Worm (Caenorhabditis elegans) whole organism, L1 larva: ENCODE measurements around the gene Y53G8AR.9.

Source experiments
- C04F5.9 ChIP-seq: sonication (generic microtip); optimal IDR thresholded peaks from 2 replicates; lab custom pipeline; 2016; ENCODE audit warnings: missing genetic modification characterization, missing compliant biosample characterization
- C16A3.4 ChIP-seq: fragments of 150-350 bp; optimal IDR thresholded peaks from 2 replicates; lab custom pipeline; 2014; ENCODE audit warnings: missing biosample characterization, missing genetic modification characterization
- blmp-1 ChIP-seq: fragments of 150-350 bp; optimal IDR thresholded peaks from 2 replicates; lab custom pipeline; 2014; ENCODE audit warnings: missing biosample characterization, missing genetic modification characterization
- ceh-8 ChIP-seq: fragments of 200-800 bp; sonication (Bioruptor generic); optimal IDR thresholded peaks from 2 replicates; lab custom pipeline; 2018; ENCODE audit warnings: mild to moderate bottlenecking, missing genetic modification characterization, moderate library complexity, missing compliant biosample characterization
- ceh-82 ChIP-seq, 3 experiments: fragments of 150-350 bp in 1 of 3; sonication (generic microtip) in 2 of 3; optimal IDR thresholded peaks; 2 replicates each; lab custom pipeline; 2014 to 2017; ENCODE audit warnings: missing biosample characterization in 3 of 3, missing genetic modification characterization in 3 of 3
- ceh-88 ChIP-seq: fragments of 200-800 bp; sonication (Bioruptor generic); IDR thresholded peaks from 2 replicates; pipeline ENCODE4 v1.3.6; 2022; ENCODE audit warnings: missing genetic modification characterization, missing compliant biosample characterization
- dpl-1 ChIP-seq, 3 experiments: fragments of 150-350 bp in 2 of 3; sonication (generic microtip) in 1 of 3; optimal IDR thresholded peaks; 2 replicates each; lab custom pipeline; 2014 to 2017; ENCODE audit warnings: missing biosample characterization in 3 of 3, missing genetic modification characterization in 3 of 3, missing genetic modification reagents in 3 of 3
- efl-1 ChIP-seq, 4 experiments: fragments of 150-350 bp; optimal IDR thresholded peaks in 3 of 4; peaks in 1 of 4; 1 replicate in 1 of 4; 2 replicates in 3 of 4; lab custom pipeline; 2014; ENCODE audit warnings: missing biosample characterization in 2 of 4, missing genetic modification characterization in 2 of 4, missing genetic modification reagents in 2 of 4
- egl-13 ChIP-seq: sonication (generic microtip); optimal IDR thresholded peaks from 2 replicates; lab custom pipeline; 2016; ENCODE audit warnings: missing genotype, missing genetic modification reagents, missing genetic modification characterization, missing compliant biosample characterization
- elt-2 ChIP-seq: sonication (generic microtip); optimal IDR thresholded peaks from 2 replicates; lab custom pipeline; 2016; ENCODE audit warnings: missing genetic modification characterization, mild to moderate bottlenecking, inconsistent platforms, missing compliant biosample characterization, missing genetic modification reagents
- elt-3 ChIP-seq, 6 experiments: fragments of 150-350 bp in 1 of 6; sonication (generic microtip); optimal IDR thresholded peaks; 2 replicates each; lab custom pipeline; 2017 to 2018; ENCODE audit warnings: missing biosample characterization in 6 of 6, missing genetic modification characterization in 6 of 6, inconsistent platforms in 1 of 6
- ets-5 ChIP-seq: fragments of 200-800 bp; sonication (Bioruptor generic); IDR thresholded peaks from 2 replicates; pipeline ENCODE4 v1.3.6; 2022; ENCODE audit warnings: missing genetic modification characterization, missing compliant biosample characterization
- fkh-10 ChIP-seq: sonication (generic microtip); optimal IDR thresholded peaks from 2 replicates; lab custom pipeline; 2017; ENCODE audit warnings: missing biosample characterization, missing genetic modification reagents, missing genetic modification characterization
- fkh-8 ChIP-seq: sonication (generic microtip); optimal IDR thresholded peaks from 2 replicates; lab custom pipeline; 2016; ENCODE audit warnings: mild to moderate bottlenecking, missing genetic modification characterization, missing compliant biosample characterization
- hlh-4 ChIP-seq: sonication (generic microtip); optimal IDR thresholded peaks from 2 replicates; lab custom pipeline; 2016; ENCODE audit warnings: mild to moderate bottlenecking, missing genetic modification characterization, missing compliant biosample characterization
- hpl-2 ChIP-seq: fragments of 150-350 bp; optimal IDR thresholded peaks from 2 replicates; lab custom pipeline; 2014; ENCODE audit warnings: missing biosample characterization, missing genetic modification reagents, missing genetic modification characterization
- isw-1 ChIP-seq: fragments of 200-800 bp; sonication (Bioruptor generic); IDR thresholded peaks from 2 replicates; pipeline ENCODE4 v1.3.6; 2022; ENCODE audit warnings: missing genetic modification characterization, missing compliant biosample characterization
- lin-13 ChIP-seq: fragments of 150-350 bp; optimal IDR thresholded peaks from 2 replicates; lab custom pipeline; 2014; ENCODE audit warnings: missing biosample characterization, missing genetic modification reagents, missing genetic modification characterization
- lin-14 ChIP-seq: fragments of 200-800 bp; sonication (Bioruptor generic); optimal IDR thresholded peaks from 2 replicates; lab custom pipeline; 2018; ENCODE audit warnings: mild to moderate bottlenecking, missing genetic modification characterization, moderate library complexity, missing compliant biosample characterization
- lin-15B ChIP-seq: fragments of 150-350 bp; sonication (generic microtip); optimal IDR thresholded peaks from 3 replicates; lab custom pipeline; 2014; ENCODE audit warnings: missing biosample characterization, missing genetic modification characterization
- lir-3 ChIP-seq: sonication (generic microtip); optimal IDR thresholded peaks from 2 replicates; lab custom pipeline; 2016; ENCODE audit warnings: mild to moderate bottlenecking, missing genetic modification characterization, moderate library complexity, missing compliant biosample characterization; ENCODE audit not compliant: poor library complexity
- lsy-2 ChIP-seq, 2 experiments: fragments of 150-350 bp; optimal IDR thresholded peaks; 2 replicates each; lab custom pipeline; 2014; ENCODE audit warnings: missing biosample characterization in 2 of 2, missing genetic modification characterization in 2 of 2
- mdl-1 ChIP-seq, 2 experiments: fragments of 150-350 bp; optimal IDR thresholded peaks; 2 replicates each; lab custom pipeline; 2014 to 2017; ENCODE audit warnings: missing biosample characterization in 2 of 2, missing genetic modification characterization in 2 of 2, inconsistent platforms in 1 of 2
- mep-1 ChIP-seq: fragments of 150-350 bp; optimal IDR thresholded peaks from 2 replicates; lab custom pipeline; 2014; ENCODE audit warnings: missing biosample characterization, missing genetic modification characterization
- nhr-12 ChIP-seq: sonication (generic microtip); optimal IDR thresholded peaks from 2 replicates; lab custom pipeline; 2017; ENCODE audit warnings: missing biosample characterization, missing genetic modification characterization
- nhr-19 ChIP-seq: fragments of 200-800 bp; sonication (Bioruptor generic); conservative IDR thresholded peaks from 2 replicates; pipeline ENCODE4 v1.3.6; 2022; ENCODE audit warnings: missing genetic modification characterization, missing compliant biosample characterization
- nhr-20 ChIP-seq: sonication (generic microtip); optimal IDR thresholded peaks from 2 replicates; lab custom pipeline; 2016; ENCODE audit warnings: mild to moderate bottlenecking, missing genetic modification characterization, missing compliant biosample characterization
- nhr-28 ChIP-seq: fragments of 150-350 bp; optimal IDR thresholded peaks from 2 replicates; lab custom pipeline; 2014; ENCODE audit warnings: missing biosample characterization, missing genetic modification characterization
- nhr-77 ChIP-seq: fragments of 150-350 bp; optimal IDR thresholded peaks from 2 replicates; lab custom pipeline; 2014; ENCODE audit warnings: missing biosample characterization, missing genetic modification characterization
- nhr-84 ChIP-seq: sonication (generic microtip); optimal IDR thresholded peaks from 2 replicates; lab custom pipeline; 2017; ENCODE audit warnings: missing biosample characterization, missing genetic modification characterization
- pag-3 ChIP-seq: sonication (generic microtip); optimal IDR thresholded peaks from 2 replicates; lab custom pipeline; 2017; ENCODE audit warnings: missing genetic modification characterization, mild to moderate bottlenecking, missing compliant biosample characterization, antibody characterized with exemption, borderline replicate concordance; ENCODE audit not compliant: insufficient read depth
- pax-3 ChIP-seq: fragments of 200-800 bp; sonication (Bioruptor generic); optimal IDR thresholded peaks from 2 replicates; lab custom pipeline; 2018; ENCODE audit warnings: mild to moderate bottlenecking, missing genetic modification characterization, moderate library complexity, missing compliant biosample characterization
- rnt-1 ChIP-seq: sonication (generic microtip); optimal IDR thresholded peaks from 2 replicates; lab custom pipeline; 2016; ENCODE audit warnings: mild to moderate bottlenecking, missing genetic modification characterization, moderate library complexity, missing compliant biosample characterization
- snpc-4 ChIP-seq: fragments of 150-350 bp; optimal IDR thresholded peaks from 2 replicates; lab custom pipeline; 2014; ENCODE audit warnings: missing biosample characterization, missing genetic modification characterization
- snu-23 ChIP-seq: sonication (generic microtip); optimal IDR thresholded peaks from 2 replicates; lab custom pipeline; 2016; ENCODE audit warnings: missing genetic modification characterization, missing compliant biosample characterization
- sox-4 ChIP-seq: sonication (generic microtip); optimal IDR thresholded peaks from 2 replicates; lab custom pipeline; 2016; ENCODE audit warnings: missing genetic modification characterization, missing compliant biosample characterization
- swsn-7 ChIP-seq: sonication (generic microtip); optimal IDR thresholded peaks from 2 replicates; lab custom pipeline; 2016; ENCODE audit warnings: missing genetic modification characterization, missing compliant biosample characterization
- tbx-2 ChIP-seq: sonication (generic microtip); optimal IDR thresholded peaks from 2 replicates; lab custom pipeline; 2016; ENCODE audit warnings: missing genetic modification characterization, missing compliant biosample characterization
- tlp-1 ChIP-seq: fragments of 150-350 bp; optimal IDR thresholded peaks from 2 replicates; lab custom pipeline; 2014; ENCODE audit warnings: missing biosample characterization, missing genetic modification characterization
- unc-130 ChIP-seq: fragments of 150-350 bp; optimal IDR thresholded peaks from 2 replicates; lab custom pipeline; 2017; ENCODE audit warnings: missing biosample characterization, missing genetic modification characterization, inconsistent platforms
- unc-30 ChIP-seq: sonication (generic microtip); optimal IDR thresholded peaks from 2 replicates; lab custom pipeline; 2017; ENCODE audit warnings: missing biosample characterization, missing genetic modification characterization
- unc-62 ChIP-seq: fragments of 150-350 bp; optimal IDR thresholded peaks from 2 replicates; lab custom pipeline; 2014; ENCODE audit warnings: missing biosample characterization, missing genetic modification reagents, missing genetic modification characterization
- unc-86 ChIP-seq: sonication (generic microtip); optimal IDR thresholded peaks from 2 replicates; lab custom pipeline; 2016; ENCODE audit warnings: missing genetic modification characterization, missing compliant biosample characterization
- unc-98 ChIP-seq: fragments of 200-800 bp; sonication (Bioruptor generic); IDR thresholded peaks from 2 replicates; pipeline ENCODE4 v1.3.6; 2022; ENCODE audit warnings: missing genetic modification characterization, missing compliant biosample characterization
- vab-15 ChIP-seq: sonication (generic microtip); optimal IDR thresholded peaks from 2 replicates; lab custom pipeline; 2017; ENCODE audit warnings: missing genotype, mild to moderate bottlenecking, missing genetic modification characterization, missing compliant biosample characterization
- xbp-1 ChIP-seq: sonication (generic microtip); optimal IDR thresholded peaks from 2 replicates; lab custom pipeline; 2016; ENCODE audit warnings: missing genetic modification characterization, missing compliant biosample characterization
- zag-1 ChIP-seq: fragments of 150-350 bp; optimal IDR thresholded peaks from 2 replicates; lab custom pipeline; 2014; ENCODE audit warnings: missing biosample characterization, missing genetic modification characterization
- zip-4 ChIP-seq: fragments of 200-800 bp; sonication (Bioruptor generic); optimal IDR thresholded peaks from 2 replicates; lab custom pipeline; 2018; ENCODE audit warnings: mild to moderate bottlenecking, missing genetic modification characterization, moderate library complexity, missing compliant biosample characterization
- ztf-4 ChIP-seq: fragments of 150-350 bp; optimal IDR thresholded peaks from 2 replicates; lab custom pipeline; 2014; ENCODE audit warnings: missing biosample characterization, missing genetic modification characterization

The Y53G8AR.9 gene

ce11 chrIII:3273141-3273540 lies 47.9 kb downstream of the Y53G8AR.9 start (continued):
- TF ChIP-seq lin-14 (GFP tag; lab: Kevin White, UChicago) (peak; percentile 79), nhr-19 (GFP tag; lab: Robert Waterston, UW) (peak; percentile 47), nhr-12 (tag; lab: Kevin White, UChicago) (no peak), mdl-1 (tag; optimal IDR thresholded peaks at IDR 0.05; lab: Kevin White, UChicago) (no peak), pag-3 (tag; lab: Kevin White, UChicago) (no peak), ceh-82 (tag; optimal IDR thresholded peaks at IDR 0.05; lab: Kevin White, UChicago) (peak in 1 of 3 experiments; percentile 29), C16A3.4 (peak; percentile 32), ztf-4 (tag; lab: Kevin White, UChicago) (no peak), efl-1 (optimal IDR thresholded peaks at IDR 0.05; lab: Kevin White, UChicago) (peak; percentile 45 to 73), efl-1 (GFP tag; optimal IDR thresholded peaks at IDR 0.05 in 1 of 2; lab: Kevin White, UChicago) (peak in 1 of 2 experiments; percentile 2), pax-3 (tag; lab: Kevin White, UChicago) (no peak), rnt-1 (tag; lab: Kevin White, UChicago) (peak; percentile 65)

DNA sequence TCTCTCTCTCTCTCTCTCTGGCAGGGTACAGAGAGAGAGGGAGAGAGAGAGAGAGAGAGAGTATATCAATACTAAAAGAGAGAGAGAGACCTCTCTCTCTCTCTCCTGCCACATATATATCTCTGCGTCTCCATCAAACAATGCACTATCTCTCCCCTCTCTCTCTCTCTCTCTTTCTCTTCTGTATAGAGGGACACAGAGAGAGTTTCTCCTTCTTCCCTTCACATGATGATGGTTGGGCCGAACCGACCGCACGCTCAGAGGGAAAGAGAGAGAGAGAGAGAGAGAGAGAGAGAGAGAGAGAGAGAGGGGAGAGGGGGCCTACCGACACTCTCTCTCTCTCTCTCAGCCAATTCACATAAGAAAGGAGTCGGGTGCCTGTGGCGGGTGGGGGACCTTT lies 49.4 kb downstream of the Y53G8AR.9 start:
- TF ChIP-seq ztf-4 (tag; lab: Kevin White, UChicago) (peak; percentile 54), unc-62 (GFP tag; lab: Kevin White, UChicago) (no peak), ceh-8 (GFP tag; lab: Kevin White, UChicago) (no peak), lin-13 (GFP tag; lab: Kevin White, UChicago) (peak; percentile 57), snpc-4 (tag; lab: Kevin White, UChicago) (no peak), vab-15 (tag; lab: Kevin White, UChicago) (no peak), unc-130 (tag; lab: Kevin White, UChicago) (no peak), elt-2 (tag; lab: Kevin White, UChicago) (peak; percentile 36), tbx-2 (tag; lab: Kevin White, UChicago) (peak; percentile 78), unc-98 (GFP tag; lab: Robert Waterston, UW) (no peak), tlp-1 (tag; lab: Kevin White, UChicago) (no peak), zip-4 (GFP tag; lab: Kevin White, UChicago) (no peak), nhr-77 (tag; lab: Kevin White, UChicago) (no peak), zag-1 (tag; lab: Kevin White, UChicago) (no peak), snu-23 (peak; percentile 85), fkh-10 (GFP tag; lab: Kevin White, UChicago) (peak; percentile 3), blmp-1 (peak; percentile 50), unc-30 (no peak), pax-3 (tag; lab: Kevin White, UChicago) (no peak), ceh-88 (no peak), mep-1 (no peak), lin-15B (tag; lab: Kevin White, UChicago) (no peak), mdl-1 (tag; optimal IDR thresholded peaks at IDR 0.05; lab: Kevin White, UChicago) (peak in 1 of 2 experiments; percentile 22), nhr-28 (tag; lab: Kevin White, UChicago) (no peak), efl-1 (optimal IDR thresholded peaks at IDR 0.05; lab: Kevin White, UChicago) (peak; percentile 70 to 81), efl-1 (GFP tag; optimal IDR thresholded peaks at IDR 0.05 in 1 of 2; lab: Kevin White, UChicago) (peak; percentile 13 to 92), pag-3 (tag; lab: Kevin White, UChicago) (no peak), fkh-8 (no peak), C04F5.9 (tag; lab: Kevin White, UChicago) (no peak), nhr-19 (GFP tag; lab: Robert Waterston, UW) (peak; percentile 67), hlh-4 (tag; lab: Kevin White, UChicago) (no peak), egl-13 (tag; lab: Kevin White, UChicago) (no peak), hpl-2 (GFP tag; lab: Kevin White, UChicago) (no peak), nhr-84 (no peak), unc-86 (tag; lab: Kevin White, UChicago) (peak; percentile 33), dpl-1 (GFP tag; optimal IDR thresholded peaks at IDR 0.05; lab: Kevin White, UChicago) (peak in 2 of 3 experiments; percentile 51 to 52), lir-3 (tag; lab: Kevin White, UChicago) (no peak), elt-3 (tag; optimal IDR thresholded peaks at IDR 0.05; lab: Kevin White, UChicago) (peak in 2 of 6 experiments; percentile 45 to 60), lsy-2 (tag; optimal IDR thresholded peaks at IDR 0.05; lab: Kevin White, UChicago) (peak; percentile 63 to 66), ets-5 (GFP tag; lab: Robert Waterston, UW) (no peak), swsn-7 (tag; lab: Kevin White, UChicago) (peak; percentile 78), isw-1 (GFP tag; lab: Robert Waterston, UW) (0 out of 2 replicates have a peak, but pooled peaks have one; percentile 18), sox-4 (tag; lab: Kevin White, UChicago) (no peak), nhr-20 (peak; percentile 79), xbp-1 (tag; lab: Kevin White, UChicago) (peak; percentile 41)
